Fruit fly (Drosophila melanogaster): ENCODE data around the gene CG42688.
A peak's percentile ranks its signal among the peaks of the same experiment; 100 is the strongest.

- TF ChIP-seq bab1 (GFP tag; optimal IDR thresholded peaks at IDR 0.05) (peak; percentile 84), CG33017 (tag; optimal IDR thresholded peaks at IDR 0.05) (no peak), CG7101 (tag; optimal IDR thresholded peaks at IDR 0.05) (peak; percentile 56), CG1620 (GFP tag; optimal IDR thresholded peaks at IDR 0.05) (no peak), Mnt (GFP tag; optimal IDR thresholded peaks at IDR 0.05) (no peak), ovo (GFP tag; optimal IDR thresholded peaks at IDR 0.05) (no peak), cic (GFP tag; optimal IDR thresholded peaks at IDR 0.05) (no peak), CG5204 (GFP tag; optimal IDR thresholded peaks at IDR 0.05) (no peak), CG14711 (tag; optimal IDR thresholded peaks at IDR 0.05) (peak; percentile 45)
These were observed 41.0 kb downstream of the CG42688 start for dm6 chr2L:19141435-19142126.
